Fruit fly (Drosophila melanogaster): Measurements from ENCODE around the gene CG8004.
A peak's percentile ranks its signal among the peaks of the same experiment; 100 is the strongest.

The CG8004 gene

DNA sequence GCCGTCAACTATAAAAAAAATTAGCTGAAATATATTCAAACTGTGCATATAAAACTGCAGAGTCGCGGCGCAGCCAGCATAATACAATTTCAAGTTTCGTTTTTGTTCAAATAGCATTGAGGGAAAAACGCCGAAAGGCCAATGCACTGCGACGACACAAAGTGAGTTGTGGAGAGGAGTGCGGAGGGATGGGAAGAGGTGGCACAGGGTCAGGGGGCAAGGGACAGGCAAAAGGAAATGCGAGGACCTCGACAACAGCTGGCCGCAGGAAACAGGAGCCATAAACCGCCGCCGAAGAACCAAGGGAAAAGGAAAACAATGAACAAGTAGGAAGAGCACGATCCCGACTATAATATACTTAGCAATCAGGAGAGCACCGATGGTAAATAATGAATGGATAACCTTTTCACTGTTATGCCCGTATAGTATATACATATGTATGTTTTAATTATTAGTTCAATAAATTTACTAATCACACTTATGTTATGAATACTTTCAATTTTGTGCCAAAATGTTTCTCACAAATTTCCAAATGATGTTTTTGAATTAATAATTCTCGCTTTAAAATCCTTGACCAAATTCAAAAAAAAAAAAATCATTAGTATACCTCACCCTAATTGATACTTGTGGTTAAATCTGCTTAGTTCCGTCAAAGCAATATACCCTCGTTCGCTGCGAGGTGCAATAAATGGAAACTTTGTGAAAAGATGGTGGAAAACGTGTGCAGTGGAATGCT lies 29.6 kb downstream of the CG8004 start (continued):
- TF ChIP-seq CG3032 (tag; optimal IDR thresholded peaks at IDR 0.05): peak; percentile 39
- TF ChIP-seq pdm3 (GFP tag; optimal IDR thresholded peaks at IDR 0.05): peak; percentile 55
- TF ChIP-seq CG6808 (GFP tag; optimal IDR thresholded peaks at IDR 0.05): peak; percentile 35
- peak; percentile 28 for TF ChIP-seq dac (GFP tag; optimal IDR thresholded peaks at IDR 0.05)
- TF ChIP-seq fkh (GFP tag; optimal IDR thresholded peaks at IDR 0.05): no peak
- TF ChIP-seq CG6276 (GFP tag; optimal IDR thresholded peaks at IDR 0.05): peak; percentile 55
- TF ChIP-seq CG10669 (GFP tag; optimal IDR thresholded peaks at IDR 0.05): peak; percentile 50
- peak; percentile 60 for TF ChIP-seq acj6 (GFP tag; optimal IDR thresholded peaks at IDR 0.05)
- TF ChIP-seq lz (GFP tag; optimal IDR thresholded peaks at IDR 0.05): peak; percentile 25
- peak; percentile 71 for TF ChIP-seq Hr4 (GFP tag; optimal IDR thresholded peaks at IDR 0.05)
- peak; percentile 35 for TF ChIP-seq Sox14 (GFP tag; optimal IDR thresholded peaks at IDR 0.05)
- TF ChIP-seq svp (GFP tag): peak; percentile 87
- TF ChIP-seq CG8319 (GFP tag; optimal IDR thresholded peaks at IDR 0.05): peak; percentile 27
- TF ChIP-seq CG15336 (GFP tag; IDR thresholded peaks at IDR 0.05): peak; percentile 38
- peak; percentile 35 for TF ChIP-seq Sox102F (GFP tag; optimal IDR thresholded peaks at IDR 0.05)
- TF ChIP-seq esn (GFP tag; optimal IDR thresholded peaks at IDR 0.05): peak; percentile 59
- peak; percentile 70 for TF ChIP-seq CG10631 (GFP tag; optimal IDR thresholded peaks at IDR 0.05)
- TF ChIP-seq CG8119 (GFP tag; IDR thresholded peaks at IDR 0.05): no peak; the same call in 2 of the 3 replicates
- no peak for TF ChIP-seq dsx (GFP tag; optimal IDR thresholded peaks at IDR 0.05; ENCODE audit: poor library complexity, severe bottlenecking)
- TF ChIP-seq eg (GFP tag; IDR thresholded peaks at IDR 0.05): no peak
- peak; percentile 40 for TF ChIP-seq CG8632 (GFP tag; optimal IDR thresholded peaks at IDR 0.05)
- TF ChIP-seq CG3919 (GFP tag; optimal IDR thresholded peaks at IDR 0.05): peak; percentile 69
- TF ChIP-seq CG4318 (GFP tag; optimal IDR thresholded peaks at IDR 0.05): peak; percentile 42
- peak; percentile 15 for TF ChIP-seq topi (GFP tag; optimal IDR thresholded peaks at IDR 0.05)
- TF ChIP-seq CG1621 (tag; optimal IDR thresholded peaks at IDR 0.05): no peak
- peak; percentile 44 for TF ChIP-seq achi (GFP tag; optimal IDR thresholded peaks at IDR 0.05)
- no peak for TF ChIP-seq CG11902 (GFP tag; optimal IDR thresholded peaks at IDR 0.05)
- peak; percentile 67 for TF ChIP-seq OdsH (GFP tag; optimal IDR thresholded peaks at IDR 0.05)

DNA sequence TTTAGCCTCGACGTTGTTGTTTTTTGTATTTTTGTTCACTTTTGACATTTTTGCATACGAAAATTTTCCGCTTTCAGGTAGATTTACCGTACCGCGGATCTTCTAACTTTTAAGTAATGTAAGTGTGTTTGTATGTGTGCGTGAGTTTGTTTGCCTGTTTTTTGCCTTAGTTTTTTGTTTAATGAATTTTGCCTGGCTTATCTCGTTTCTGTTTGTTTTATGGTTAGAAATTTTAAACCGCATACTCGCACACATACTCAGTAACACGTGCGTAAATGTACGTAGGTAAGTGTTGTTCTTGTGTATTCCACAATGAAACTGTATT lies 30.7 kb downstream of the CG8004 start:
- TF ChIP-seq Eip93F (GFP tag; optimal IDR thresholded peaks at IDR 0.05) (no peak), CG6163 (GFP tag; IDR thresholded peaks at IDR 0.05) (no peak), esn (GFP tag; optimal IDR thresholded peaks at IDR 0.05) (no peak), fkh (GFP tag; optimal IDR thresholded peaks at IDR 0.05) (peak; percentile 58), achi (GFP tag; optimal IDR thresholded peaks at IDR 0.05) (no peak), CG11762 (GFP tag; optimal IDR thresholded peaks at IDR 0.05; ENCODE audit: insufficient read depth) (no peak), salr (GFP tag; optimal IDR thresholded peaks at IDR 0.05) (no peak), CG8319 (GFP tag; optimal IDR thresholded peaks at IDR 0.05) (no peak)

DNA sequence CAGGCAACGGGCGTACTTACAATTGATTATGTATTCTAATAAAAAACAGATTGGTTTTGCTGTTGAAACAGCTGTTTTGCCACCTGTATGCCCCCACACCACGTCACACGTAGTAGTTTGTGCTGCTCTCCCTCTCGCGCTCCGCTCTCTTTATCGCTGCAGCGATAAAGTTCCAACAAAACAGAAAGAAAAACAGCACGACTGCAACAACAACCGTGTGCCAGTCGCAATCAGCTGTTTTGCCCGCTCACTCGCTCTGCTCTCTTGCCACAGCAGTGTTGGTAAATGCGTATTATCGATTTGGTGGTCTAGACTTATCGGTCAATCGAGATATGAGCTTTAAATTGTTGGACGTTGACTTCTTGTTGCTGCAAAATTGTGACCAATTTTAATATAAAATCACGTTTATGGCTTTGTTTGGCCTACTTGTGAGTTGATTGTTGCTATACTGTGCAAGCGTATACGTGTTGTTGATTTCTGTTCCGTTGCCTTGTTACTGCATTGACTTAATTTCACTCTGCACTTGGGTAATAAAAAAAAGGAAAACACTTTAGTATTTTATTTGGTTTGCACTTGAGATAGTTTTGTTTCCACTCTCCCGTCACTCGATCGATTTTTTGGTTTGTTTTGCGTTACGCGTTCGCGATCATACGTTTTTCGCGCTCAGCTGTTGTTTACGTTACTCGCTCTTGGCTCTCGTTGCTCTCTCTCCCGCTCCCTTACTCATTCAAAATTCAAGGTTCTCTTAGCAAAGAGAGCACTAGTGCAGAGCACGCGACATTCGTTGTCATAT lies 31.2 kb downstream of the CG8004 start:
- TF ChIP-seq net (GFP tag; optimal IDR thresholded peaks at IDR 0.05) (peak; percentile 9), CG6276 (GFP tag; optimal IDR thresholded peaks at IDR 0.05) (peak; percentile 57), CG9139 (GFP tag; optimal IDR thresholded peaks at IDR 0.05) (peak; percentile 24), cyc (GFP tag; optimal IDR thresholded peaks at IDR 0.05) (no peak), fd85E (GFP tag; optimal IDR thresholded peaks at IDR 0.05) (peak; percentile 25), CG4318 (GFP tag; optimal IDR thresholded peaks at IDR 0.05) (no peak), lz (GFP tag; optimal IDR thresholded peaks at IDR 0.05) (peak; percentile 28), esn (GFP tag; optimal IDR thresholded peaks at IDR 0.05) (peak; percentile 48), CG11762 (GFP tag; optimal IDR thresholded peaks at IDR 0.05; ENCODE audit: insufficient read depth) (no peak), CG32006 (GFP tag; optimal IDR thresholded peaks at IDR 0.05) (peak; percentile 65), svp (GFP tag) (peak; percentile 69), CG16779 (tag; optimal IDR thresholded peaks at IDR 0.05) (peak; percentile 29), acj6 (GFP tag; optimal IDR thresholded peaks at IDR 0.05) (peak; percentile 43), Smox (GFP tag; optimal IDR thresholded peaks at IDR 0.05) (no peak), Sox14 (GFP tag; optimal IDR thresholded peaks at IDR 0.05) (peak; percentile 46), CG10669 (GFP tag; optimal IDR thresholded peaks at IDR 0.05) (peak; percentile 20), topi (GFP tag; optimal IDR thresholded peaks at IDR 0.05) (peak; percentile 64), achi (GFP tag; optimal IDR thresholded peaks at IDR 0.05) (peak; percentile 67), fd59A (GFP tag; optimal IDR thresholded peaks at IDR 0.05) (peak; percentile 16), CG11294 (GFP tag; IDR thresholded peaks at IDR 0.05) (no peak), CG1621 (tag; optimal IDR thresholded peaks at IDR 0.05) (peak; percentile 19), salr (GFP tag; optimal IDR thresholded peaks at IDR 0.05) (peak in 1 of 2 experiments; percentile 51), CG3919 (GFP tag; optimal IDR thresholded peaks at IDR 0.05) (peak; percentile 27), CG34406 (GFP tag; optimal IDR thresholded peaks at IDR 0.05) (peak; percentile 21), dac (GFP tag; optimal IDR thresholded peaks at IDR 0.05) (no peak), vri (GFP tag; optimal IDR thresholded peaks at IDR 0.05) (peak; percentile 32), fkh (GFP tag; optimal IDR thresholded peaks at IDR 0.05) (peak; percentile 33)
